Worm (Caenorhabditis elegans) whole organism, L3 larva: Measurements from ENCODE around the gene C40C9.4.

Source experiments
- ZK546.5 ChIP-seq: sonication (generic microtip); optimal IDR thresholded peaks from 2 replicates; lab custom pipeline; 2017; ENCODE audit warnings: missing biosample characterization, missing genetic modification characterization
- aly-2 ChIP-seq: fragments of 150-350 bp; optimal IDR thresholded peaks from 2 replicates; lab custom pipeline; 2014; ENCODE audit warnings: missing biosample characterization, missing genetic modification characterization
- lin-15B ChIP-seq: fragments of 150-350 bp; optimal IDR thresholded peaks from 2 replicates; lab custom pipeline; 2014; ENCODE audit warnings: missing biosample characterization, missing genetic modification characterization
- lin-39 ChIP-seq: fragments of 150-350 bp; optimal IDR thresholded peaks from 2 replicates; lab custom pipeline; 2018; ENCODE audit warnings: missing biosample characterization, missing genetic modification reagents, missing genetic modification characterization
- lsy-12 ChIP-seq: sonication (generic microtip); optimal IDR thresholded peaks from 2 replicates; lab custom pipeline; 2016; ENCODE audit warnings: mild to moderate bottlenecking, missing genetic modification characterization, missing compliant biosample characterization
- nfya-1 ChIP-seq: sonication (generic microtip); optimal IDR thresholded peaks from 2 replicates; lab custom pipeline; 2017; ENCODE audit warnings: missing genetic modification characterization, mild to moderate bottlenecking, missing compliant biosample characterization, antibody characterized with exemption, moderate library complexity; ENCODE audit not compliant: insufficient read depth
- pha-4 ChIP-seq: fragments of 150-350 bp; optimal IDR thresholded peaks from 2 replicates; lab custom pipeline; 2014; ENCODE audit warnings: missing biosample characterization, missing genetic modification reagents, missing genetic modification characterization
- pqm-1 ChIP-seq: fragments of 150-350 bp; optimal IDR thresholded peaks from 2 replicates; lab custom pipeline; 2017; ENCODE audit warnings: missing biosample characterization, missing genetic modification characterization, inconsistent platforms
- skn-1 ChIP-seq: fragments of 150-350 bp; optimal IDR thresholded peaks from 2 replicates; lab custom pipeline; 2014; ENCODE audit warnings: missing biosample characterization, missing genetic modification characterization
- snpc-4 ChIP-seq: fragments of 150-350 bp; optimal IDR thresholded peaks from 2 replicates; lab custom pipeline; 2014; ENCODE audit warnings: missing biosample characterization, missing genetic modification characterization
- unc-62 ChIP-seq: fragments of 150-350 bp; sonication (generic microtip); optimal IDR thresholded peaks from 4 replicates; lab custom pipeline; 2014; ENCODE audit warnings: missing biosample characterization, missing genetic modification reagents, missing genetic modification characterization

DNA sequence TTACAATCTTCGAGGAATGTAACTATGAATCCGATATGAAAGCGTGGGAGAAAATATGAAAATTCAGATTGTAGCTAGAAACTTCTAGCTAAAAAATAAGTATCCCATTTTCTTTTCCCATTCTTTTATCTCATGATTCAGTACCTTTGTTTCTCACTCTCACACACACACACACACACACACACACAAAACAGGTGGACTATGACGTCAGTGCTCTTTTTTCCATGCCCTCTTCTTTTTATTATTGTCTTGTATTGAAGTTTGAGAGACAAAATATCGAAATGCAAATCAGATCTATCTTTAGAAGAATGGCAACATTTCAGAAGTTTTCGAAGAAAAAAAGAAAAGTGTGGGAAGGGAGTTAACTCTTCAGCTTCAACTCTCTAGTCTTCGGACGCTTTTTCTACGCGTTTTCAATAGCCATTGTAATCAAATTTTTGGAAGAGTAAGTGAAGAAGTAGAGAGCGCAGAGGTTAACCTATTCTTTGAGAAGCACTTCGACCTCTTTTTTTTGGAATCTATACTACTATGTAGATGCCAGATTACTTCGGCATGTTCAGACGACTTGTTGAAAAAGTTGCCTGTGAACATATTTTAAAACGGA lies 16.9 kb upstream of the C40C9.4 start:
- TF ChIP-seq ZK546.5 (tag; lab: Kevin White, UChicago) = no peak
- TF ChIP-seq skn-1 (tag; lab: Kevin White, UChicago) = no peak
- TF ChIP-seq lin-15B = no peak
- TF ChIP-seq pha-4 (tag; lab: Kevin White, UChicago) = no peak
- no peak for TF ChIP-seq pqm-1 (tag; lab: Kevin White, UChicago)
- TF ChIP-seq snpc-4 (tag; lab: Kevin White, UChicago) = no peak
- no peak for TF ChIP-seq lsy-12 (tag; lab: Kevin White, UChicago)
- TF ChIP-seq unc-62 (GFP tag; lab: Kevin White, UChicago) = no peak
- TF ChIP-seq nfya-1 (tag; lab: Kevin White, UChicago) = no peak
- TF ChIP-seq aly-2 = no peak
- TF ChIP-seq lin-39 (tag; lab: Kevin White, UChicago) = no peak
